Worm (Caenorhabditis elegans) whole organism, L1 larva: Measurements from ENCODE around the gene Y39A1A.10.

Experiments used
- lin-15B ChIP-seq: fragments of 150-350 bp; sonication (generic microtip); optimal IDR thresholded peaks from 3 replicates; lab custom pipeline; 2014; ENCODE audit warnings: missing biosample characterization, missing genetic modification characterization
- nhr-11 ChIP-seq: fragments of 150-350 bp; optimal IDR thresholded peaks from 2 replicates; lab custom pipeline; 2014; ENCODE audit warnings: missing biosample characterization, missing genetic modification characterization

DNA sequence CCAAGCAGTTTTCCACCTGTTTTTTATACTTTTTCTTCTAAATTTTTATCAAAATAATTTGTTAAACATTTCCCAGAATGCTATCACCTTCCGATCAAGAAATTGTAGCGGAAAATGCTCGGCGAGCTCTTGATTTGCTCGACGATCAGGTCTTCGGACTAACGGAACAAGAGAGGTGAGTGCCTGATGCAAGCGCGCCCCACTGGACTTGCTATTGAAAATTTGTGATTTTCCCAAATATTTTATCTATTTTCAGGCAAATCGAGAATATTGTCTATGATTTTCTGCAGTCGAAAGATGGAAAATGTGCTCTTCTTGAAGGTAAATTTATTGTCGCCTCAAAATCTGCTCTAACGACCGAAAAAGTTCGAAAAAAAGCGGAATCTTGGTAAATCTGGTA is 13.6 kb downstream of the Y39A1A.10 start, which contains the start of gene orc-4:
- TF ChIP-seq nhr-11 (tag; lab: Kevin White, UChicago) (no peak), lin-15B (tag; lab: Kevin White, UChicago) (no peak)
